Fruit fly (Drosophila melanogaster) whole organism, pupa: Measurements from ENCODE around the gene alpha-Est7.

ENCODE experiments used
- CG13204 ChIP-seq: fragments of 200-800 bp; sonication (Bioruptor generic); optimal IDR thresholded peaks from 2 replicates; lab custom pipeline; 2018; ENCODE audit warnings: missing biosample characterization, mild to moderate bottlenecking, missing genetic modification characterization, moderate library complexity
- CG17806 ChIP-seq: fragments of 200-800 bp; sonication (Bioruptor generic); optimal IDR thresholded peaks from 2 replicates; lab custom pipeline; 2018; ENCODE audit warnings: missing biosample characterization, mild to moderate bottlenecking, missing genetic modification characterization, moderate library complexity

DNA sequence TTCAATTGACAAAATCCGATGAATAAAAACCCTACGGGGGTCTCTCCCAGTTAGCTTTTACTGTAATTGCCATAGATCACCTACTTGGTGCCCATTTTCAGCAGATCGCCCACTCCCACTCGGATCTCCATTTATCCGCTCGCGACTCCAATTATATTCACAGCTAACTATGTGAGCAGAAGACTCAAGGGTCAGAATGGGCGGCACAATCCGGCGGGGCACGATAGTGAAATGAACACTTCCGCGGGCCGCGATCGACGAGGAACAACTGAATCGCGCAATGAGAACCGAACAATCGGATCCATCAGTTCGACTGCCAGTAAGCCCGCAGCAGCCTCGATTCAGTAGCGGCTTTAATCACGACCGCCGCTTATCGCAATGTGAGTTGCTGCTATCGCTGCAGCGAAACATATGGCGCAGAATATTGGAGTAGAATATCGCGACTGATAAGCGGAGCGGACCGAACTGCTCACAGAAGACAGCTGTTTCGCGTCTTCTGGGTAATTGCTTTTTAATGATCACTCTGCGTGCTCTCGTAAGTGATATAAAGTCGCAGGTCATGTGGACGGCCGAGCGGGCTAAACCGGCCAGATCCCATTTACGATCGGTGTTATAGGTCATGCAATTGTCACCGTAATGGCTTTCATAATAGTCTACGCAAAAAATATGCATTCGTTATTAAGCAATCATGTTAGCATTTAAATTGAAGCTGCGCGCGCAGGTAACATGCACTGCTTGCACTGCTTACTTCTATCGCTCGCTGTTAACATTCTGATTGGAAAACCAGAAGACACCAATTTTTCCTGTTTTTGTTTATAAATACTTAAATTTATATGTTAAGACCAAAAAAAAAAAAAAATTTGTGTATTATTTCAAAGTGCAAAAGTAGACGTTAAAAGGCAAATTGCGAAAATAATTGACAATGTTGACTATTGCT lies 25.5 kb upstream of the alpha-Est7 start, which contains the start of gene alpha-Est1:
- TF ChIP-seq CG13204 (GFP tag; lab: Kevin White, UChicago) (no peak), CG17806 (no peak)
